Worm (Caenorhabditis elegans) whole organism, L2 larva: ENCODE measurements around the gene cyp-42A1.

ENCODE experiments used
- F13H6.1 ChIP-seq: sonication (generic microtip); optimal IDR thresholded peaks from 2 replicates; lab custom pipeline; 2016; ENCODE audit warnings: missing genetic modification characterization, missing compliant biosample characterization
- aly-2 ChIP-seq: fragments of 150-350 bp; optimal IDR thresholded peaks from 2 replicates; lab custom pipeline; 2014; ENCODE audit warnings: missing biosample characterization, missing genetic modification characterization
- blmp-1 ChIP-seq: sonication (generic microtip); optimal IDR thresholded peaks from 2 replicates; lab custom pipeline; 2017; ENCODE audit warnings: missing genetic modification characterization, mild to moderate bottlenecking, missing compliant biosample characterization, antibody characterized with exemption, moderate library complexity; ENCODE audit not compliant: insufficient read depth
- ceh-16 ChIP-seq: fragments of 150-350 bp; optimal IDR thresholded peaks from 2 replicates; lab custom pipeline; 2014; ENCODE audit warnings: missing biosample characterization, missing genetic modification characterization
- ceh-82 ChIP-seq: fragments of 150-350 bp; optimal IDR thresholded peaks from 2 replicates; lab custom pipeline; 2014; ENCODE audit warnings: missing biosample characterization, missing genetic modification characterization
- egl-27 ChIP-seq: sonication (generic microtip); optimal IDR thresholded peaks from 3 replicates; lab custom pipeline; 2017; ENCODE audit warnings: missing biosample characterization, missing genetic modification reagents, missing genetic modification characterization
- lin-11 ChIP-seq: fragments of 150-350 bp; sonication (generic microtip); optimal IDR thresholded peaks from 2 replicates; lab custom pipeline; 2014; ENCODE audit warnings: missing biosample characterization, missing genetic modification characterization, inconsistent platforms, mixed read lengths
- lin-13 ChIP-seq: fragments of 150-350 bp; optimal IDR thresholded peaks from 2 replicates; lab custom pipeline; 2014; ENCODE audit warnings: missing biosample characterization, missing genetic modification reagents, missing genetic modification characterization
- nhr-10 ChIP-seq: sonication (generic microtip); optimal IDR thresholded peaks from 2 replicates; lab custom pipeline; 2017; ENCODE audit warnings: missing biosample characterization, missing genetic modification characterization
- nhr-11 ChIP-seq: fragments of 150-350 bp; optimal IDR thresholded peaks from 2 replicates; lab custom pipeline; 2014; ENCODE audit warnings: missing biosample characterization, missing genetic modification characterization
- unc-62 ChIP-seq: fragments of 150-350 bp; optimal IDR thresholded peaks from 2 replicates; lab custom pipeline; 2014; ENCODE audit warnings: missing biosample characterization, missing genetic modification reagents, missing genetic modification characterization
- ztf-11 ChIP-seq: sonication (generic microtip); optimal IDR thresholded peaks from 2 replicates; lab custom pipeline; 2017; ENCODE audit warnings: missing biosample characterization, missing genetic modification characterization

ce11 chrV:18957267-18957843, 45.5 kb downstream of the cyp-42A1 start, which contains the start of gene hrg-10:
- TF ChIP-seq ztf-11, result no peak
- no peak for TF ChIP-seq lin-11
- no peak for TF ChIP-seq ceh-82
- TF ChIP-seq blmp-1 (tag; lab: Kevin White, UChicago), result no peak
- no peak for TF ChIP-seq lin-13 (GFP tag; lab: Kevin White, UChicago)
- TF ChIP-seq aly-2, result no peak
- TF ChIP-seq unc-62 (GFP tag; lab: Kevin White, UChicago), result no peak
- no peak for TF ChIP-seq nhr-10 (tag; lab: Kevin White, UChicago)
- no peak for TF ChIP-seq F13H6.1
- no peak for TF ChIP-seq egl-27 (tag; lab: Kevin White, UChicago)
- no peak for TF ChIP-seq ceh-16 (tag; lab: Kevin White, UChicago)
- TF ChIP-seq nhr-11 (tag; lab: Kevin White, UChicago), result no peak
